Worm (Caenorhabditis elegans): ENCODE measurements around the gene srbc-16.

- TF ChIP-seq tab-1 (GFP tag; IDR thresholded peaks at IDR 0.05) = no peak
- TF ChIP-seq klf-2 (GFP tag; conservative IDR thresholded peaks at IDR 0.05) = no peak
- no peak for TF ChIP-seq flt-1 (GFP tag; IDR thresholded peaks at IDR 0.05)
- TF ChIP-seq T22C8.4 (GFP tag; IDR thresholded peaks at IDR 0.05) = no peak
- no peak for TF ChIP-seq ref-1 (GFP tag; conservative IDR thresholded peaks at IDR 0.05)
- no peak for TF ChIP-seq med-1 (GFP tag; optimal IDR thresholded peaks at IDR 0.05; ENCODE audit: insufficient read depth)
- TF ChIP-seq ztf-29 (GFP tag; IDR thresholded peaks at IDR 0.05) = no peak
These were observed 33.5 kb downstream of the srbc-16 start, which contains the start of gene nstp-8 for ce11 chrV:2215352-2215751.

Measured in whole organism, midembryonic.